Comparison of ENCODE assay signal across 1 fruit fly cellular context in the genomic region with DNA sequence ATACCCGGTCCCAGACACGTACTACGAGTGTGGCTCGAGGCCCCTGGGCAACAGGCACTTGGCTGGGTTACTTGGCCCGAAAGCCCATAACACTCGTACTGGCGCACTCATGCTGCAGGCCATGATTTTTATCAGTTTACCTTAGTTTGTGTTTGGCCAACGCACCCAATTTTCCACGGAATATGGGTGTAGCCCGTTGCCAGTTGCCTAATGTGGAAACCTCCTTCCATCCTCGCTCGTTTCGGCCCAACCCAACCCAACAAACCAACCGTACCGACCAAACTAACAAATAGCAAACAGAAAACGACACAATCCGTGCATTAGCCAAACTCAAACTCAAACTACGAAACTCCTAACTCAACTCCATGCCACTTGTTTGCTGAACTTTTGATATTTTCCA.
A peak's percentile ranks its signal among the peaks of the same experiment; 100 is the strongest.
TF ChIP-seq lines count a peak whose summit lies in the region.

No protein-coding gene starts in this region.

TF ChIP-seq in whole organism, embryonic, 481 proteins besides CTCF, POLR2A, EP300 and RAD21 (continued from another document):
- no peak for TF ChIP-seq lov (optimal IDR thresholded peaks at IDR 0.05; lab: Kevin White, UChicago)
- TF ChIP-seq lov (GFP tag; IDR thresholded peaks at IDR 0.05; lab: Robert Waterston, UW): 0 out of 3 replicates have a peak, but pooled peaks have one; percentile 51
- TF ChIP-seq aop (GFP tag; IDR thresholded peaks at IDR 0.05; lab: Robert Waterston, UW): 0 out of 2 replicates have a peak, but pooled peaks have one; percentile 23
- no peak for TF ChIP-seq ara (GFP tag; IDR thresholded peaks at IDR 0.05; lab: Robert Waterston, UW)
- 0 out of 2 replicates have a peak, but pooled peaks have one; percentile 8 for TF ChIP-seq wdn (GFP tag; IDR thresholded peaks at IDR 0.05; lab: Robert Waterston, UW)
- 0 out of 3 replicates have a peak, but pooled peaks have one; percentile 25 for TF ChIP-seq Dbx (GFP tag; IDR thresholded peaks at IDR 0.05; lab: Robert Waterston, UW)
- 0 out of 2 replicates have a peak, but pooled peaks have one; percentile 22 for TF ChIP-seq CG11247 (GFP tag; IDR thresholded peaks at IDR 0.05; lab: Robert Waterston, UW)
- TF ChIP-seq grn (GFP tag; optimal IDR thresholded peaks at IDR 0.05; lab: Kevin White, UChicago): no peak
- no peak for TF ChIP-seq CG34422 (GFP tag; IDR thresholded peaks at IDR 0.05; lab: Robert Waterston, UW)
TF ChIP-seq in whole organism, embryonic: peak in this region for 19.
